Fruit fly (Drosophila melanogaster) whole organism, embryonic: ENCODE results near the gene usp.
A peak's percentile ranks its signal among the peaks of the same experiment; 100 is the strongest.

Experiments used
- Ada2b ChIP-seq: fragments of 200-800 bp; sonication (Bioruptor generic); IDR thresholded peaks from 2 replicates; pipeline ENCODE4 v1.3.6; 2022; ENCODE audit warnings: missing biosample characterization, missing genetic modification characterization
- Aef1 ChIP-seq: fragments of 200-800 bp; sonication (Bioruptor generic); IDR thresholded peaks from 3 replicates; pipeline ENCODE4 v1.3.6; 2022; ENCODE audit warnings: missing biosample characterization, missing genetic modification characterization
- Bgb ChIP-seq: fragments of 200-800 bp; sonication (Bioruptor generic); IDR thresholded peaks from 2 replicates; pipeline ENCODE4 v1.3.6; 2022; ENCODE audit warnings: missing biosample characterization, missing genetic modification characterization; ENCODE audit not compliant: partially characterized antibody
- CG1024 ChIP-seq: fragments of 200-800 bp; sonication (Bioruptor generic); IDR thresholded peaks from 2 replicates; pipeline ENCODE4 v1.3.6; 2022; ENCODE audit warnings: missing biosample characterization, missing genetic modification characterization
- CG10431 ChIP-seq: fragments of 200-800 bp; sonication (Bioruptor generic); optimal IDR thresholded peaks from 3 replicates; lab custom pipeline; 2018; ENCODE audit warnings: missing biosample characterization, mild to moderate bottlenecking, missing genetic modification characterization
- CG10543 ChIP-seq: fragments of 200-800 bp; sonication (Bioruptor generic); optimal IDR thresholded peaks from 3 replicates; lab custom pipeline; 2017; ENCODE audit warnings: missing biosample characterization, mild to moderate bottlenecking, missing genetic modification characterization, moderate library complexity
- CG10959 ChIP-seq: fragments of 200-800 bp; sonication (Bioruptor generic); IDR thresholded peaks from 2 replicates; pipeline ENCODE4 v1.3.6; 2022; ENCODE audit warnings: missing biosample characterization, missing genetic modification characterization
- CG12071 ChIP-seq: fragments of 200-800 bp; sonication (Bioruptor generic); optimal IDR thresholded peaks from 3 replicates; lab custom pipeline; 2018; ENCODE audit warnings: missing biosample characterization, mild to moderate bottlenecking, missing genetic modification characterization
- CG12155 ChIP-seq: fragments of 200-800 bp; sonication (Bioruptor generic); optimal IDR thresholded peaks from 3 replicates; lab custom pipeline; 2016; ENCODE audit warnings: missing biosample characterization, missing genetic modification characterization
- CG12769 ChIP-seq: fragments of 200-800 bp; sonication (Bioruptor generic); optimal IDR thresholded peaks from 2 replicates; lab custom pipeline; 2019; ENCODE audit warnings: missing biosample characterization, mild to moderate bottlenecking, missing genetic modification characterization, moderate library complexity
- CG12942 ChIP-seq: fragments of 200-800 bp; sonication (Bioruptor generic); optimal IDR thresholded peaks from 3 replicates; lab custom pipeline; 2016; ENCODE audit warnings: missing biosample characterization, missing genetic modification characterization
- CG13123 ChIP-seq: fragments of 200-800 bp; sonication (Bioruptor generic); optimal IDR thresholded peaks from 2 replicates; lab custom pipeline; 2016; ENCODE audit warnings: missing biosample characterization, missing genetic modification characterization
- CG13894 ChIP-seq: fragments of 200-800 bp; sonication (Bioruptor generic); optimal IDR thresholded peaks from 3 replicates; lab custom pipeline; 2018; ENCODE audit warnings: missing biosample characterization, mild to moderate bottlenecking, missing genetic modification characterization, moderate library complexity
- CG1529 ChIP-seq: fragments of 200-800 bp; sonication (Bioruptor generic); optimal IDR thresholded peaks from 3 replicates; lab custom pipeline; 2018; ENCODE audit warnings: missing biosample characterization, missing genetic modification characterization
- CG17802 ChIP-seq: fragments of 200-800 bp; sonication (Bioruptor generic); optimal IDR thresholded peaks from 2 replicates; lab custom pipeline; 2018; ENCODE audit warnings: missing biosample characterization, mild to moderate bottlenecking, missing genetic modification characterization, moderate library complexity
- CG18476 ChIP-seq: fragments of 200-800 bp; sonication (Bioruptor generic); optimal IDR thresholded peaks from 2 replicates; lab custom pipeline; 2016; ENCODE audit warnings: missing biosample characterization, mild to moderate bottlenecking, missing genetic modification characterization
- CG2875 ChIP-seq: fragments of 200-800 bp; sonication (Bioruptor generic); optimal IDR thresholded peaks from 2 replicates; lab custom pipeline; 2017; ENCODE audit warnings: missing biosample characterization, mild to moderate bottlenecking, missing genetic modification characterization, missing genetic modification reagents
- CG32532 ChIP-seq: fragments of 200-800 bp; sonication (Bioruptor generic); IDR thresholded peaks from 2 replicates; pipeline ENCODE4 v1.3.6; 2022; ENCODE audit warnings: missing biosample characterization, missing genetic modification characterization
- CG4404 ChIP-seq: fragments of 200-800 bp; sonication (Bioruptor generic); IDR thresholded peaks from 2 replicates; pipeline ENCODE4 v1.3.6; 2022; ENCODE audit warnings: missing biosample characterization, missing genetic modification characterization
- CG4424 ChIP-seq: fragments of 200-800 bp; sonication (Bioruptor generic); optimal IDR thresholded peaks from 3 replicates; lab custom pipeline; 2016; ENCODE audit warnings: missing biosample characterization, missing genetic modification characterization
- CG7786 ChIP-seq: fragments of 200-800 bp; sonication (Bioruptor generic); optimal IDR thresholded peaks from 2 replicates; lab custom pipeline; 2016; ENCODE audit warnings: missing biosample characterization, missing genetic modification characterization
- CG8478 ChIP-seq: fragments of >200 bp; optimal IDR thresholded peaks from 2 replicates; lab custom pipeline; 2018
- NK7.1 ChIP-seq: fragments of 200-800 bp; sonication (Bioruptor generic); optimal IDR thresholded peaks from 3 replicates; lab custom pipeline; 2016; ENCODE audit warnings: missing biosample characterization, missing genetic modification characterization
- Neu2 ChIP-seq: fragments of 200-800 bp; sonication (Bioruptor generic); optimal IDR thresholded peaks from 3 replicates; lab custom pipeline; 2016; ENCODE audit warnings: missing biosample characterization, missing genetic modification characterization, borderline replicate concordance
- Nf-YB ChIP-seq: fragments of 200-800 bp; sonication (Bioruptor generic); optimal IDR thresholded peaks from 3 replicates; lab custom pipeline; 2019; ENCODE audit warnings: missing biosample characterization, mild to moderate bottlenecking, missing genetic modification characterization, moderate library complexity
- Rfx ChIP-seq: fragments of 200-800 bp; sonication (Bioruptor generic); IDR thresholded peaks from 2 replicates; pipeline ENCODE4 v1.3.6; 2022; ENCODE audit warnings: missing biosample characterization, missing genetic modification characterization
- Sox102F ChIP-seq: fragments of 200-800 bp; sonication (Bioruptor generic); optimal IDR thresholded peaks from 2 replicates; lab custom pipeline; 2018; ENCODE audit warnings: missing biosample characterization, mild to moderate bottlenecking, missing genetic modification characterization, moderate library complexity
- Ssrp ChIP-seq: fragments of 200-800 bp; sonication (Bioruptor generic); optimal IDR thresholded peaks from 2 replicates; lab custom pipeline; 2018; ENCODE audit warnings: missing biosample characterization, mild to moderate bottlenecking, missing genetic modification characterization, moderate library complexity
- Trl ChIP-seq, 3 experiments: fragments of >200 bp in 2 of 3; fragments of 200-800 bp in 1 of 3; sonication (Bioruptor generic) in 1 of 3; optimal IDR thresholded peaks; 2 replicates in 1 of 3; 3 replicates in 2 of 3; lab custom pipeline; 2016 to 2017; ENCODE audit warnings: missing biosample characterization in 1 of 3, missing genetic modification characterization in 1 of 3
- abd-A ChIP-seq: fragments of 200-800 bp; sonication (Bioruptor generic); optimal IDR thresholded peaks from 3 replicates; lab custom pipeline; 2019; ENCODE audit warnings: missing biosample characterization, mild to moderate bottlenecking, missing genetic modification characterization, moderate library complexity
- ato ChIP-seq: fragments of 200-800 bp; sonication (Bioruptor generic); IDR thresholded peaks from 2 replicates; pipeline ENCODE4 v1.3.6; 2022; ENCODE audit warnings: missing biosample characterization, missing genetic modification characterization; ENCODE audit not compliant: partially characterized antibody
- bbx ChIP-seq: fragments of 200-800 bp; sonication (Bioruptor generic); IDR thresholded peaks from 2 replicates; pipeline ENCODE4 v1.3.6; 2022; ENCODE audit warnings: missing biosample characterization, missing genetic modification characterization; ENCODE audit not compliant: partially characterized antibody
- bowl ChIP-seq: fragments of 200-800 bp; sonication (Bioruptor generic); IDR thresholded peaks from 2 replicates; pipeline ENCODE4 v1.3.6; 2022; ENCODE audit warnings: missing biosample characterization, missing genetic modification characterization
- bsh ChIP-seq, 2 experiments: fragments of 200-800 bp; sonication (Bioruptor generic); optimal IDR thresholded peaks; 2 replicates each; lab custom pipeline; 2017 to 2018; ENCODE audit warnings: mild to moderate bottlenecking in 2 of 2, missing biosample characterization in 2 of 2, missing genetic modification characterization in 2 of 2, moderate library complexity in 1 of 2
- emc ChIP-seq: fragments of 200-800 bp; sonication (Bioruptor generic); optimal IDR thresholded peaks from 2 replicates; lab custom pipeline; 2016; ENCODE audit warnings: missing biosample characterization, missing genetic modification characterization
- gce ChIP-seq: fragments of 200-800 bp; sonication (Bioruptor generic); IDR thresholded peaks from 3 replicates; pipeline ENCODE4 v1.3.6; 2022; ENCODE audit warnings: missing biosample characterization, missing genetic modification characterization
- grau ChIP-seq: fragments of 200-800 bp; optimal IDR thresholded peaks from 3 replicates; lab custom pipeline; 2019; ENCODE audit warnings: missing biosample characterization, mild to moderate bottlenecking, missing genetic modification characterization, moderate library complexity
- kah ChIP-seq: fragments of 200-800 bp; sonication (Bioruptor generic); optimal IDR thresholded peaks from 2 replicates; lab custom pipeline; 2018; ENCODE audit warnings: missing biosample characterization, mild to moderate bottlenecking, missing genetic modification characterization
- lab ChIP-seq: fragments of 200-800 bp; sonication (Bioruptor generic); optimal IDR thresholded peaks from 3 replicates; lab custom pipeline; 2017; ENCODE audit warnings: missing biosample characterization, missing genetic modification characterization, mild to moderate bottlenecking, moderate library complexity, missing genetic modification reagents
- lbe ChIP-seq: fragments of 200-800 bp; sonication (Bioruptor generic); optimal IDR thresholded peaks from 2 replicates; lab custom pipeline; 2016; ENCODE audit warnings: missing biosample characterization, mild to moderate bottlenecking, missing genetic modification characterization
- maf-S ChIP-seq: fragments of 200-800 bp; sonication (Bioruptor generic); optimal IDR thresholded peaks from 2 replicates; lab custom pipeline; 2016; ENCODE audit warnings: missing biosample characterization, missing genetic modification characterization
- odd ChIP-seq: fragments of 200-800 bp; sonication (Bioruptor generic); optimal IDR thresholded peaks from 2 replicates; lab custom pipeline; 2017; ENCODE audit warnings: missing biosample characterization, mild to moderate bottlenecking, missing genetic modification characterization
- prd ChIP-seq, 3 experiments: fragments of >200 bp in 2 of 3; fragments of 200-800 bp in 1 of 3; sonication (Bioruptor generic) in 1 of 3; optimal IDR thresholded peaks in 2 of 3; IDR thresholded peaks in 1 of 3; 2 replicates in 2 of 3; 3 replicates in 1 of 3; pipeline versions ENCODE4 v1.3.6 to Lab custom; 2017 to 2022; ENCODE audit warnings: missing biosample characterization in 1 of 3, missing genetic modification characterization in 1 of 3
- schlank ChIP-seq: fragments of 200-800 bp; sonication (Bioruptor generic); optimal IDR thresholded peaks from 2 replicates; lab custom pipeline; 2018; ENCODE audit warnings: missing biosample characterization, mild to moderate bottlenecking, missing genetic modification characterization
- sens ChIP-seq: fragments of 200-800 bp; sonication (Bioruptor generic); peaks from one replicate; lab custom pipeline; 2016; ENCODE audit warnings: missing biosample characterization, missing genetic modification characterization
- seq ChIP-seq: fragments of 200-800 bp; sonication (Bioruptor generic); IDR thresholded peaks from 2 replicates; pipeline ENCODE4 v1.3.6; 2022; ENCODE audit warnings: missing biosample characterization, missing genetic modification characterization
- sim ChIP-seq: fragments of 200-800 bp; sonication (Bioruptor generic); IDR thresholded peaks from 2 replicates; pipeline ENCODE4 v1.3.6; 2022; ENCODE audit warnings: missing biosample characterization, missing genetic modification characterization
- sqz ChIP-seq: fragments of 200-800 bp; sonication (Bioruptor generic); optimal IDR thresholded peaks from 3 replicates; lab custom pipeline; 2018; ENCODE audit warnings: missing biosample characterization, mild to moderate bottlenecking, missing genetic modification characterization
- trh ChIP-seq: fragments of 200-800 bp; sonication (Bioruptor generic); optimal IDR thresholded peaks from 2 replicates; lab custom pipeline; 2016; ENCODE audit warnings: missing biosample characterization, missing genetic modification characterization
- ttk ChIP-seq: fragments of 200-800 bp; sonication (Bioruptor generic); IDR thresholded peaks from 2 replicates; pipeline ENCODE4 v2.1.2; 2022; ENCODE audit warnings: missing biosample characterization, missing genetic modification characterization

Gene usp

dm6 chrX:1991843-1992242 is 50.3 kb downstream of the usp start (continued):
- TF ChIP-seq sens (peak; percentile 62), CG1024 (no peak), bowl (no peak), abd-A (no peak), emc (no peak), bsh (GFP tag; optimal IDR thresholded peaks at IDR 0.05; lab: Kevin White, UChicago) (peak in 1 of 2 experiments; percentile 12), Bgb (GFP tag; lab: Robert Waterston, UW) (0 out of 2 replicates have a peak, but pooled peaks have one; percentile 23), CG13894 (tag; lab: Kevin White, UChicago) (no peak), CG1529 (GFP tag; lab: Kevin White, UChicago) (peak; percentile 16), kah (GFP tag; lab: Kevin White, UChicago) (no peak), CG10431 (GFP tag; lab: Kevin White, UChicago) (no peak), maf-S (GFP tag; lab: Kevin White, UChicago) (no peak), CG32532 (GFP tag; lab: Robert Waterston, UW) (no peak), Rfx (GFP tag; lab: Robert Waterston, UW) (no peak), lab (GFP tag; lab: Kevin White, UChicago) (peak; percentile 15), prd (optimal IDR thresholded peaks at IDR 0.05; lab: Kevin White, UChicago) (no peak), prd (GFP tag; IDR thresholded peaks at IDR 0.05; lab: Robert Waterston, UW) (no peak), Trl (optimal IDR thresholded peaks at IDR 0.05; lab: Kevin White, UChicago) (peak; percentile 69 to 80), Trl (GFP tag; optimal IDR thresholded peaks at IDR 0.05; lab: Kevin White, UChicago) (no peak), Ada2b (GFP tag; lab: Robert Waterston, UW) (no peak), odd (GFP tag; lab: Kevin White, UChicago) (peak; percentile 29), CG4424 (GFP tag; lab: Kevin White, UChicago) (no peak), ato (GFP tag; lab: Robert Waterston, UW) (0 out of 2 replicates have a peak, but pooled peaks have one; percentile 37), trh (GFP tag; lab: Kevin White, UChicago) (no peak), CG10959 (no peak), CG12942 (GFP tag; lab: Kevin White, UChicago) (no peak), CG12071 (GFP tag; lab: Kevin White, UChicago) (no peak), bbx (GFP tag; lab: Robert Waterston, UW) (peak; percentile 19; the same call in 1 of the 2 replicates), CG12769 (tag; lab: Kevin White, UChicago) (peak; percentile 51), gce (GFP tag; lab: Robert Waterston, UW) (no peak), Sox102F (GFP tag; lab: Kevin White, UChicago) (no peak), CG12155 (GFP tag; lab: Kevin White, UChicago) (no peak), NK7.1 (GFP tag; lab: Kevin White, UChicago) (no peak), seq (GFP tag; lab: Robert Waterston, UW) (no peak), ttk (GFP tag; lab: Robert Waterston, UW) (no peak), sim (GFP tag; lab: Robert Waterston, UW) (no peak), sqz (peak; percentile 71), CG2875 (GFP tag; lab: Kevin White, UChicago) (peak; percentile 38), CG7786 (GFP tag; lab: Kevin White, UChicago) (no peak), Neu2 (GFP tag; lab: Kevin White, UChicago) (no peak), Aef1 (no peak), Nf-YB (GFP tag; lab: Kevin White, UChicago) (peak; percentile 43), Ssrp (tag; lab: Kevin White, UChicago) (no peak), CG8478 (lab: Kevin White, UChicago) (peak; percentile 62), lbe (no peak), CG4404 (GFP tag; lab: Robert Waterston, UW) (no peak), CG13123 (no peak), grau (tag; lab: Kevin White, UChicago) (no peak), CG18476 (GFP tag; lab: Kevin White, UChicago) (no peak), schlank (tag; lab: Kevin White, UChicago) (no peak), CG17802 (tag; lab: Kevin White, UChicago) (no peak), CG10543 (GFP tag; lab: Kevin White, UChicago) (peak; percentile 49)
